Worm (Caenorhabditis elegans) whole organism, young adult: ENCODE results near the gene C42C1.9.
"Not testable (repeated sequence)": the region's sequence is repeated elsewhere in the genome, so short reads cannot be mapped to it uniquely, and the experiment has no call there.

Experiments
- C06A6.2 ChIP-seq: fragments of 200-800 bp; sonication (Bioruptor generic); conservative IDR thresholded peaks from 2 replicates; pipeline ENCODE4 v1.3.6; 2022; ENCODE audit warnings: missing genetic modification characterization, missing compliant biosample characterization
- ama-1 ChIP-seq, 3 experiments: fragments of 150-350 bp in 1 of 3; sonication (generic microtip) in 2 of 3; optimal IDR thresholded peaks; 2 replicates each; lab custom pipeline; 2014 to 2018; ENCODE audit warnings: missing biosample characterization in 2 of 3, missing genetic modification characterization in 2 of 3, missing genetic modification reagents in 2 of 3
- ccch-3 ChIP-seq: fragments of 200-800 bp; sonication (Bioruptor generic); optimal IDR thresholded peaks from 2 replicates; lab custom pipeline; 2018; ENCODE audit warnings: mild to moderate bottlenecking, missing genetic modification characterization, missing compliant biosample characterization
- ekl-4 ChIP-seq: fragments of 200-800 bp; sonication (Bioruptor generic); IDR thresholded peaks from 2 replicates; pipeline ENCODE4 v1.3.6; 2022; ENCODE audit warnings: missing genetic modification reagents, missing genetic modification characterization, missing compliant biosample characterization
- mel-28 ChIP-seq: sonication (generic microtip); optimal IDR thresholded peaks from 2 replicates; lab custom pipeline; 2016; ENCODE audit warnings: borderline replicate concordance, mild to moderate bottlenecking, missing genetic modification characterization, missing compliant biosample characterization
- nfyb-1 ChIP-seq: fragments of 200-800 bp; sonication (Bioruptor generic); IDR thresholded peaks from 2 replicates; pipeline ENCODE4 v1.3.6; 2022; ENCODE audit warnings: missing genetic modification reagents, missing genetic modification characterization, missing compliant biosample characterization
- rpc-1 ChIP-seq, 2 experiments: fragments of 150-350 bp in 1 of 2; sonication (generic microtip) in 1 of 2; optimal IDR thresholded peaks; 2 replicates each; lab custom pipeline; 2014 to 2018; ENCODE audit warnings: missing biosample characterization in 1 of 2, missing genetic modification characterization in 1 of 2, missing genetic modification reagents in 1 of 2, missing genotype in 1 of 2
- sea-2 ChIP-seq: fragments of 200-800 bp; sonication (Bioruptor generic); IDR thresholded peaks from 2 replicates; pipeline ENCODE4 v1.3.6; 2022; ENCODE audit warnings: missing genetic modification characterization, missing compliant biosample characterization

- not testable (repeated sequence) for TF ChIP-seq nfyb-1; ccch-3 (GFP tag; lab: Kevin White, UChicago); ama-1 (optimal IDR thresholded peaks at IDR 0.05; lab: Kevin White, UChicago); ama-1 (GFP tag; optimal IDR thresholded peaks at IDR 0.05; lab: Kevin White, UChicago); ekl-4; rpc-1 (optimal IDR thresholded peaks at IDR 0.05; lab: Kevin White, UChicago); rpc-1 (tag; optimal IDR thresholded peaks at IDR 0.05; lab: Kevin White, UChicago); mel-28; sea-2 (GFP tag; lab: Robert Waterston, UW); C06A6.2 (GFP tag; lab: Robert Waterston, UW)
Observed at ce11 chrIV:12294770-12295169, 5.5 kb downstream of the C42C1.9 start.
